Worm (Caenorhabditis elegans): ENCODE measurements around the gene T22C8.4.

- TF ChIP-seq arid-1 (GFP tag; conservative IDR thresholded peaks at IDR 0.05) (no peak), ces-1 (GFP tag; optimal IDR thresholded peaks at IDR 0.05) (no peak), nhr-28 (tag; optimal IDR thresholded peaks at IDR 0.05) (no peak), nhr-25 (tag; optimal IDR thresholded peaks at IDR 0.05; ENCODE audit: borderline replicate concordance, insufficient read depth) (no peak), nhr-77 (tag; optimal IDR thresholded peaks at IDR 0.05) (no peak), nhr-11 (tag; optimal IDR thresholded peaks at IDR 0.05) (no peak), gei-8 (GFP tag; optimal IDR thresholded peaks at IDR 0.05) (no peak), lim-7 (GFP tag; IDR thresholded peaks at IDR 0.05) (no peak), attf-4 (tag; optimal IDR thresholded peaks at IDR 0.05) (no peak), dmd-9 (GFP tag; IDR thresholded peaks at IDR 0.05) (no peak), lin-13 (GFP tag; optimal IDR thresholded peaks at IDR 0.05) (no peak), ztf-11 (tag; optimal IDR thresholded peaks at IDR 0.05) (no peak), egl-27 (tag; optimal IDR thresholded peaks at IDR 0.05) (no peak), mdl-1 (tag; optimal IDR thresholded peaks at IDR 0.05) (no peak)
Observed at ce11 chrII:8637615-8638014, 14.3 kb upstream of the T22C8.4 start, which contains the start of gene vab-9.

All from whole organism, L4 larva.